Fruit fly (Drosophila melanogaster): ENCODE measurements around the gene Noc1.

The Noc1 gene

dm6 chr3L:11107935-11108334, 33.4 kb downstream of the Noc1 start, which contains the start of gene CG12522:
Gene CG12522, plus strand, starts transcription at chr3L:11108235.
- TF ChIP-seq Dif (GFP tag; optimal IDR thresholded peaks at IDR 0.05; ENCODE audit: partially characterized antibody): no peak
- TF ChIP-seq fru (GFP tag; optimal IDR thresholded peaks at IDR 0.05): no peak
- no peak for TF ChIP-seq Hnf4 (GFP tag; optimal IDR thresholded peaks at IDR 0.05)
- TF ChIP-seq CG32264 (GFP tag; optimal IDR thresholded peaks at IDR 0.05): no peak

dm6 chr3L:11109454-11109853, 34.9 kb downstream of the Noc1 start, which contains the start of the genes CG34012 and emei:
Gene CG34012, minus strand, starts transcription at chr3L:11109505.
Gene emei, plus strand, starts transcription at chr3L:11109690.
- TF ChIP-seq Myc (optimal IDR thresholded peaks at IDR 0.05) (no peak), Hr78 (GFP tag; optimal IDR thresholded peaks at IDR 0.05) (no peak), CG9705 (GFP tag; optimal IDR thresholded peaks at IDR 0.05) (no peak), ey (GFP tag; optimal IDR thresholded peaks at IDR 0.05) (no peak), br (GFP tag; optimal IDR thresholded peaks at IDR 0.05) (no peak), Dfd (GFP tag; optimal IDR thresholded peaks at IDR 0.05) (no peak), woc (GFP tag; optimal IDR thresholded peaks at IDR 0.05) (no peak), lola (GFP tag; optimal IDR thresholded peaks at IDR 0.05) (no peak), sv (GFP tag; optimal IDR thresholded peaks at IDR 0.05) (no peak), Mio (GFP tag; optimal IDR thresholded peaks at IDR 0.05) (no peak), GATAd (GFP tag; optimal IDR thresholded peaks at IDR 0.05) (no peak), rgr (GFP tag; optimal IDR thresholded peaks at IDR 0.05) (no peak), foxo (GFP tag; optimal IDR thresholded peaks at IDR 0.05) (no peak), CG32264 (GFP tag; optimal IDR thresholded peaks at IDR 0.05) (no peak), fru (GFP tag; optimal IDR thresholded peaks at IDR 0.05) (no peak), psq (GFP tag; optimal IDR thresholded peaks at IDR 0.05) (no peak), N (GFP tag; optimal IDR thresholded peaks at IDR 0.05) (no peak), usp (GFP tag; optimal IDR thresholded peaks at IDR 0.05) (no peak), Hnf4 (GFP tag; optimal IDR thresholded peaks at IDR 0.05) (no peak)

dm6 chr3L:11112427-11112826, 37.9 kb downstream of the Noc1 start:
- no peak for TF ChIP-seq woc (GFP tag; optimal IDR thresholded peaks at IDR 0.05)

dm6 chr3L:11113198-11114197, 38.9 kb downstream of the Noc1 start, which contains the start of gene Sod1:
Gene Sod1, minus strand, starts transcription at chr3L:11113740.
- no peak for TF ChIP-seq OdsH (GFP tag; optimal IDR thresholded peaks at IDR 0.05)
- no peak for TF ChIP-seq sage (GFP tag; optimal IDR thresholded peaks at IDR 0.05)
- TF ChIP-seq Hr83 (GFP tag; optimal IDR thresholded peaks at IDR 0.05; ENCODE audit: poor library complexity, severe bottlenecking): peak; percentile 26
- peak; percentile 19 for TF ChIP-seq rgr (GFP tag; optimal IDR thresholded peaks at IDR 0.05)
- TF ChIP-seq Vsx2 (GFP tag; optimal IDR thresholded peaks at IDR 0.05; ENCODE audit: partially characterized antibody): no peak
- TF ChIP-seq GATAd (GFP tag; optimal IDR thresholded peaks at IDR 0.05): no peak
- peak; percentile 89 for TF ChIP-seq Hnf4 (GFP tag; optimal IDR thresholded peaks at IDR 0.05)
- peak; percentile 32 for TF ChIP-seq br (GFP tag; optimal IDR thresholded peaks at IDR 0.05)
- no peak for TF ChIP-seq foxo (GFP tag; optimal IDR thresholded peaks at IDR 0.05)
- peak; percentile 6 for TF ChIP-seq lola (GFP tag; optimal IDR thresholded peaks at IDR 0.05)
- no peak for TF ChIP-seq Rel (GFP tag; optimal IDR thresholded peaks at IDR 0.05)
- TF ChIP-seq Rel (tag; optimal IDR thresholded peaks at IDR 0.05): peak; percentile 79
- no peak for TF ChIP-seq psq (GFP tag; optimal IDR thresholded peaks at IDR 0.05)
- no peak for TF ChIP-seq jim (GFP tag; optimal IDR thresholded peaks at IDR 0.05)

- TF ChIP-seq Rel (GFP tag; optimal IDR thresholded peaks at IDR 0.05) (no peak), Rel (tag; optimal IDR thresholded peaks at IDR 0.05) (no peak), tai (GFP tag; optimal IDR thresholded peaks at IDR 0.05) (no peak), dmrt93B (GFP tag; optimal IDR thresholded peaks at IDR 0.05) (no peak), Hr83 (GFP tag; optimal IDR thresholded peaks at IDR 0.05; ENCODE audit: poor library complexity, severe bottlenecking) (no peak), GATAd (GFP tag; optimal IDR thresholded peaks at IDR 0.05) (no peak), Jra (GFP tag; optimal IDR thresholded peaks at IDR 0.05) (no peak)
Observed at dm6 chr3L:11117733-11118132, 43.2 kb downstream of the Noc1 start.

Data from whole organism, wandering third instar larva.